Fruit fly (Drosophila melanogaster) whole organism, embryonic: ENCODE data around the gene CG43672.
A peak's percentile ranks its signal among the peaks of the same experiment; 100 is the strongest.

Source experiments
- Bgb ChIP-seq: fragments of 200-800 bp; sonication (Bioruptor generic); IDR thresholded peaks from 2 replicates; pipeline ENCODE4 v1.3.6; 2022; ENCODE audit warnings: missing biosample characterization, missing genetic modification characterization; ENCODE audit not compliant: partially characterized antibody
- Blimp-1 ChIP-seq: fragments of 200-800 bp; sonication (Bioruptor generic); optimal IDR thresholded peaks from 3 replicates; lab custom pipeline; 2018; ENCODE audit warnings: missing biosample characterization, missing genetic modification characterization, mild to moderate bottlenecking, moderate library complexity, missing genetic modification reagents
- Bteb2 ChIP-seq: fragments of 200-800 bp; sonication (Bioruptor generic); optimal IDR thresholded peaks from 2 replicates; lab custom pipeline; 2016; ENCODE audit warnings: missing biosample characterization, missing genetic modification characterization
- CG10565 ChIP-seq: fragments of 200-800 bp; sonication (Bioruptor generic); optimal IDR thresholded peaks from 3 replicates; lab custom pipeline; 2016; ENCODE audit warnings: missing biosample characterization, mild to moderate bottlenecking, missing genetic modification characterization
- CG10654 ChIP-seq: fragments of 200-800 bp; sonication (Bioruptor generic); optimal IDR thresholded peaks from 2 replicates; lab custom pipeline; 2016; ENCODE audit warnings: missing biosample characterization, missing genetic modification characterization
- CG11247 ChIP-seq: fragments of 200-800 bp; sonication (Bioruptor generic); IDR thresholded peaks from 2 replicates; pipeline ENCODE4 v1.3.6; 2022; ENCODE audit warnings: missing biosample characterization, missing genetic modification characterization
- CG13123 ChIP-seq: fragments of 200-800 bp; sonication (Bioruptor generic); optimal IDR thresholded peaks from 2 replicates; lab custom pipeline; 2016; ENCODE audit warnings: missing biosample characterization, missing genetic modification characterization
- CG14014 ChIP-seq: fragments of 200-800 bp; sonication (Bioruptor generic); IDR thresholded peaks from 2 replicates; pipeline ENCODE4 v1.3.6; 2022; ENCODE audit warnings: missing biosample characterization, missing genetic modification characterization
- CG15269 ChIP-seq: fragments of 200-800 bp; sonication (Bioruptor generic); optimal IDR thresholded peaks from 2 replicates; lab custom pipeline; 2018; ENCODE audit warnings: missing biosample characterization, mild to moderate bottlenecking, missing genetic modification characterization, moderate library complexity
- CG15696 ChIP-seq: fragments of 200-800 bp; sonication (Bioruptor generic); optimal IDR thresholded peaks from 2 replicates; lab custom pipeline; 2019; ENCODE audit warnings: missing biosample characterization, mild to moderate bottlenecking, missing genetic modification characterization, moderate library complexity
- CG16779 ChIP-seq: fragments of 200-800 bp; sonication (Bioruptor generic); IDR thresholded peaks from 2 replicates; pipeline ENCODE4 v1.3.6; 2022; ENCODE audit warnings: missing biosample characterization, missing genetic modification characterization
- CG17361 ChIP-seq: fragments of 200-800 bp; sonication (Bioruptor generic); IDR thresholded peaks from 3 replicates; pipeline ENCODE4 v1.3.6; 2022; ENCODE audit warnings: missing biosample characterization, missing genetic modification characterization
- CG17385 ChIP-seq: fragments of 200-800 bp; sonication (Bioruptor generic); optimal IDR thresholded peaks from 3 replicates; lab custom pipeline; 2018; ENCODE audit warnings: missing biosample characterization, mild to moderate bottlenecking, missing genetic modification characterization
- CG17802 ChIP-seq: fragments of 200-800 bp; sonication (Bioruptor generic); optimal IDR thresholded peaks from 2 replicates; lab custom pipeline; 2018; ENCODE audit warnings: missing biosample characterization, mild to moderate bottlenecking, missing genetic modification characterization, moderate library complexity
- CG2116 ChIP-seq: fragments of 200-800 bp; sonication (Bioruptor generic); optimal IDR thresholded peaks from 3 replicates; lab custom pipeline; 2018; ENCODE audit warnings: missing biosample characterization, mild to moderate bottlenecking, missing genetic modification characterization
- CG31224 ChIP-seq: fragments of 200-800 bp; sonication (Bioruptor generic); IDR thresholded peaks from 2 replicates; pipeline ENCODE4 v1.3.6; 2022; ENCODE audit warnings: missing biosample characterization, missing genetic modification characterization
- CG31441 ChIP-seq: fragments of 200-800 bp; sonication (Bioruptor generic); IDR thresholded peaks from 2 replicates; pipeline ENCODE4 v1.3.6; 2022; ENCODE audit warnings: missing biosample characterization, missing genetic modification characterization
- CG3407 ChIP-seq: fragments of 200-800 bp; sonication (Bioruptor generic); optimal IDR thresholded peaks from 2 replicates; lab custom pipeline; 2018; ENCODE audit warnings: missing biosample characterization, mild to moderate bottlenecking, missing genetic modification characterization
- CG34224 ChIP-seq: fragments of 200-800 bp; sonication (Bioruptor generic); IDR thresholded peaks from 3 replicates; pipeline ENCODE4 v1.3.6; 2022; ENCODE audit warnings: missing biosample characterization, missing genetic modification characterization; ENCODE audit not compliant: partially characterized antibody
- CG4424 ChIP-seq: fragments of 200-800 bp; sonication (Bioruptor generic); optimal IDR thresholded peaks from 3 replicates; lab custom pipeline; 2016; ENCODE audit warnings: missing biosample characterization, missing genetic modification characterization
- CG4820 ChIP-seq: fragments of 200-800 bp; sonication (Bioruptor generic); optimal IDR thresholded peaks from 3 replicates; lab custom pipeline; 2016; ENCODE audit warnings: missing biosample characterization, missing genetic modification characterization
- CG4854 ChIP-seq: fragments of 200-800 bp; sonication (Bioruptor generic); optimal IDR thresholded peaks from 2 replicates; lab custom pipeline; 2016; ENCODE audit warnings: missing biosample characterization, missing genetic modification characterization, inconsistent platforms
- CG5180 ChIP-seq: fragments of 200-800 bp; sonication (Bioruptor generic); optimal IDR thresholded peaks from 3 replicates; lab custom pipeline; 2017; ENCODE audit warnings: missing biosample characterization, missing genetic modification characterization, mild to moderate bottlenecking, moderate library complexity, missing genetic modification reagents
- CG5245 ChIP-seq: fragments of 200-800 bp; sonication (Bioruptor generic); optimal IDR thresholded peaks from 3 replicates; lab custom pipeline; 2016; ENCODE audit warnings: missing biosample characterization, missing genetic modification characterization
- CG6765 ChIP-seq: fragments of 200-800 bp; sonication (Bioruptor generic); optimal IDR thresholded peaks from 3 replicates; lab custom pipeline; 2017; ENCODE audit warnings: missing biosample characterization, mild to moderate bottlenecking, missing genetic modification characterization
- CkIIα-i1 ChIP-seq: fragments of 200-800 bp; sonication (Bioruptor generic); IDR thresholded peaks from 2 replicates; pipeline ENCODE4 v1.3.6; 2022; ENCODE audit warnings: missing biosample characterization, missing genetic modification characterization
- Dref ChIP-seq: fragments of 200-800 bp; sonication (Bioruptor generic); IDR thresholded peaks from 2 replicates; pipeline ENCODE4 v1.3.6; 2022; ENCODE audit warnings: missing biosample characterization, missing genetic modification characterization
- ERR ChIP-seq: fragments of 200-800 bp; sonication (Bioruptor generic); optimal IDR thresholded peaks from 2 replicates; lab custom pipeline; 2016; ENCODE audit warnings: missing biosample characterization, missing genetic modification characterization
- Hmr ChIP-seq: fragments of 200-800 bp; sonication (Bioruptor generic); optimal IDR thresholded peaks from 3 replicates; lab custom pipeline; 2017; ENCODE audit warnings: mild to moderate bottlenecking, missing biosample characterization, missing genetic modification reagents, missing genetic modification characterization
- NFAT ChIP-seq: fragments of 200-800 bp; sonication (Bioruptor generic); IDR thresholded peaks from 2 replicates; pipeline ENCODE4 v1.3.6; 2022; ENCODE audit warnings: missing biosample characterization, missing genetic modification characterization
- Oli ChIP-seq: fragments of 200-800 bp; sonication (Bioruptor generic); optimal IDR thresholded peaks from 2 replicates; lab custom pipeline; 2018; ENCODE audit warnings: missing biosample characterization, mild to moderate bottlenecking, missing genetic modification characterization, moderate library complexity
- Rfx ChIP-seq: fragments of 200-800 bp; sonication (Bioruptor generic); IDR thresholded peaks from 2 replicates; pipeline ENCODE4 v1.3.6; 2022; ENCODE audit warnings: missing biosample characterization, missing genetic modification characterization
- Usf ChIP-seq: fragments of 200-800 bp; sonication (Bioruptor generic); optimal IDR thresholded peaks from 2 replicates; lab custom pipeline; 2017; ENCODE audit warnings: missing genotype, missing biosample characterization, missing genetic modification characterization
- ac ChIP-seq: fragments of 200-800 bp; sonication (Bioruptor generic); optimal IDR thresholded peaks from 3 replicates; lab custom pipeline; 2017; ENCODE audit warnings: missing biosample characterization, mild to moderate bottlenecking, missing genetic modification characterization
- ara ChIP-seq: fragments of 200-800 bp; sonication (Bioruptor generic); IDR thresholded peaks from 2 replicates; pipeline ENCODE4 v1.3.6; 2022; ENCODE audit warnings: missing biosample characterization, missing genetic modification characterization
- ash1 ChIP-seq: fragments of 200-800 bp; sonication (Bioruptor generic); optimal IDR thresholded peaks from 2 replicates; lab custom pipeline; 2018; ENCODE audit warnings: missing biosample characterization, mild to moderate bottlenecking, missing genetic modification characterization
- bigmax ChIP-seq: fragments of 200-800 bp; sonication (Bioruptor generic); optimal IDR thresholded peaks from 2 replicates; lab custom pipeline; 2018; ENCODE audit warnings: missing biosample characterization, mild to moderate bottlenecking, missing genetic modification characterization
- br ChIP-seq: fragments of >200 bp; optimal IDR thresholded peaks from 2 replicates; lab custom pipeline; 2017
- cg ChIP-seq: fragments of 200-800 bp; sonication (Bioruptor generic); optimal IDR thresholded peaks from 3 replicates; lab custom pipeline; 2019; ENCODE audit warnings: missing biosample characterization, mild to moderate bottlenecking, missing genetic modification characterization, moderate library complexity
- chif ChIP-seq, 2 experiments: fragments of 200-800 bp; sonication (Bioruptor generic); optimal IDR thresholded peaks; 3 replicates each; lab custom pipeline; 2016; ENCODE audit warnings: missing biosample characterization in 2 of 2, missing genetic modification characterization in 2 of 2
- chm ChIP-seq: fragments of 200-800 bp; sonication (Bioruptor generic); IDR thresholded peaks from 2 replicates; pipeline ENCODE4 v1.3.6; 2022; ENCODE audit warnings: missing biosample characterization, missing genetic modification characterization
- dan ChIP-seq: fragments of 200-800 bp; sonication (Bioruptor generic); IDR thresholded peaks from 2 replicates; pipeline ENCODE4 v1.3.6; 2022; ENCODE audit warnings: missing biosample characterization, missing genetic modification characterization
- fd64A ChIP-seq: fragments of 200-800 bp; sonication (Bioruptor generic); optimal IDR thresholded peaks from 3 replicates; lab custom pipeline; 2018; ENCODE audit warnings: missing biosample characterization, mild to moderate bottlenecking, missing genetic modification characterization
- h ChIP-seq: fragments of >200 bp; optimal IDR thresholded peaks from 2 replicates; lab custom pipeline; 2017
- sd ChIP-seq: fragments of 200-800 bp; sonication (Bioruptor generic); optimal IDR thresholded peaks from 3 replicates; lab custom pipeline; 2018; ENCODE audit warnings: missing biosample characterization, mild to moderate bottlenecking, missing genetic modification characterization, moderate library complexity
- seq ChIP-seq: fragments of 200-800 bp; sonication (Bioruptor generic); IDR thresholded peaks from 2 replicates; pipeline ENCODE4 v1.3.6; 2022; ENCODE audit warnings: missing biosample characterization, missing genetic modification characterization
- sna ChIP-seq: fragments of 200-800 bp; sonication (Bioruptor generic); IDR thresholded peaks from 2 replicates; pipeline ENCODE4 v1.3.6; 2022; ENCODE audit warnings: missing biosample characterization, missing genetic modification characterization; ENCODE audit not compliant: partially characterized antibody
- stc ChIP-seq: fragments of 200-800 bp; sonication (Bioruptor generic); IDR thresholded peaks from 2 replicates; pipeline ENCODE4 v1.3.6; 2022; ENCODE audit warnings: missing biosample characterization, missing genetic modification characterization
- tx ChIP-seq: fragments of 200-800 bp; sonication (Bioruptor generic); optimal IDR thresholded peaks from 2 replicates; lab custom pipeline; 2016; ENCODE audit warnings: missing biosample characterization, missing genetic modification characterization
- unpg ChIP-seq: fragments of 200-800 bp; sonication (Bioruptor generic); optimal IDR thresholded peaks from 3 replicates; lab custom pipeline; 2018; ENCODE audit warnings: missing biosample characterization, mild to moderate bottlenecking, missing genetic modification characterization, moderate library complexity
- wor ChIP-seq: fragments of 200-800 bp; sonication (Bioruptor generic); IDR thresholded peaks from 2 replicates; pipeline ENCODE4 v1.3.6; 2022; ENCODE audit warnings: missing biosample characterization, missing genetic modification characterization
- z ChIP-seq: fragments of 200-800 bp; sonication (Bioruptor generic); IDR thresholded peaks from 3 replicates; pipeline ENCODE4 v1.3.6; 2022; ENCODE audit warnings: missing biosample characterization, missing genetic modification characterization

Gene CG43672

dm6 chrX:15740288-15740726 is 32.5 kb upstream of the CG43672 start (continued):
- TF ChIP-seq Rfx (GFP tag; lab: Robert Waterston, UW) (peak; percentile 92), chif (GFP tag; optimal IDR thresholded peaks at IDR 0.05; lab: Kevin White, UChicago) (peak in 1 of 2 experiments; percentile 40), ash1 (GFP tag; lab: Kevin White, UChicago) (peak; percentile 42), CG4424 (GFP tag; lab: Kevin White, UChicago) (peak; percentile 19), CG4820 (GFP tag; lab: Kevin White, UChicago) (peak; percentile 21), ara (GFP tag; lab: Robert Waterston, UW) (peak; percentile 53; the same call in 1 of the 2 replicates), CG10565 (no peak), CG17385 (GFP tag; lab: Kevin White, UChicago) (peak; percentile 68), unpg (GFP tag; lab: Kevin White, UChicago) (peak; percentile 77), CkIIα-i1 (no peak), ac (no peak), br (no peak), CG16779 (GFP tag; lab: Robert Waterston, UW) (peak; percentile 78; the same call in 1 of the 2 replicates), bigmax (GFP tag; lab: Kevin White, UChicago) (peak; percentile 21), CG13123 (GFP tag; lab: Kevin White, UChicago) (peak; percentile 9), CG2116 (GFP tag; lab: Kevin White, UChicago) (peak; percentile 26), CG3407 (GFP tag; lab: Kevin White, UChicago) (no peak), fd64A (GFP tag; lab: Kevin White, UChicago) (no peak), sna (GFP tag; lab: Robert Waterston, UW) (no peak), dan (GFP tag; lab: Robert Waterston, UW) (no peak), NFAT (GFP tag; lab: Robert Waterston, UW) (peak; percentile 72), CG15269 (tag; lab: Kevin White, UChicago) (peak; percentile 80), Usf (GFP tag; lab: Kevin White, UChicago) (no peak), CG6765 (GFP tag; lab: Kevin White, UChicago) (peak; percentile 68), CG11247 (peak; percentile 64), Hmr (GFP tag; lab: Kevin White, UChicago) (peak; percentile 89), CG10654 (GFP tag; lab: Kevin White, UChicago) (peak; percentile 31), cg (GFP tag; lab: Kevin White, UChicago) (no peak), sd (tag; lab: Kevin White, UChicago) (peak; percentile 56), CG17802 (tag; lab: Kevin White, UChicago) (no peak), CG5180 (GFP tag; lab: Kevin White, UChicago) (no peak), tx (GFP tag; lab: Kevin White, UChicago) (peak; percentile 32), Dref (GFP tag; lab: Robert Waterston, UW) (no peak), CG31441 (GFP tag; lab: Robert Waterston, UW) (peak; percentile 62; the same call in 1 of the 2 replicates), CG5245 (GFP tag; lab: Kevin White, UChicago) (peak; percentile 18), Oli (peak; percentile 75), CG14014 (GFP tag; lab: Robert Waterston, UW) (peak; percentile 80), Blimp-1 (GFP tag; lab: Kevin White, UChicago) (peak; percentile 48), CG17361 (GFP tag; lab: Robert Waterston, UW) (peak; percentile 59), stc (GFP tag; lab: Robert Waterston, UW) (peak; percentile 78), h (no peak), CG15696 (tag; lab: Kevin White, UChicago) (no peak), Bgb (GFP tag; lab: Robert Waterston, UW) (no peak), CG31224 (GFP tag; lab: Robert Waterston, UW) (peak; percentile 65), CG4854 (GFP tag; lab: Kevin White, UChicago) (peak; percentile 27), seq (GFP tag; lab: Robert Waterston, UW) (peak; percentile 65), CG34224 (GFP tag; lab: Robert Waterston, UW) (no peak), ERR (peak; percentile 26), wor (GFP tag; lab: Robert Waterston, UW) (no peak), chm (GFP tag; lab: Robert Waterston, UW) (peak; percentile 62; the same call in 1 of the 2 replicates), z (GFP tag; lab: Robert Waterston, UW) (no peak), Bteb2 (GFP tag; lab: Kevin White, UChicago) (peak; percentile 52)
